Fruit fly (Drosophila melanogaster): Measurements from ENCODE around the gene Ggt-1.

Gene Ggt-1

dm6 chrX:18512271-18512679 lies at the start of gene Ggt-1 (continued):
- TF ChIP-seq lab (GFP tag; optimal IDR thresholded peaks at IDR 0.05): peak; percentile 42
- no peak for TF ChIP-seq CG15269 (tag; optimal IDR thresholded peaks at IDR 0.05)
- TF ChIP-seq bcd (GFP tag; optimal IDR thresholded peaks at IDR 0.05): no peak
- TF ChIP-seq ftz-f1 (GFP tag; optimal IDR thresholded peaks at IDR 0.05): peak; percentile 72
- no peak for TF ChIP-seq CG33557 (GFP tag; optimal IDR thresholded peaks at IDR 0.05)
- no peak for TF ChIP-seq CG17359 (tag; optimal IDR thresholded peaks at IDR 0.05)
- TF ChIP-seq CG4282 (GFP tag; optimal IDR thresholded peaks at IDR 0.05): no peak
- no peak for TF ChIP-seq CG1529 (GFP tag; optimal IDR thresholded peaks at IDR 0.05)
- TF ChIP-seq twi (tag; optimal IDR thresholded peaks at IDR 0.05): no peak
- no peak for TF ChIP-seq tgo (GFP tag; IDR thresholded peaks at IDR 0.05)
- TF ChIP-seq Hmr (GFP tag; optimal IDR thresholded peaks at IDR 0.05): peak; percentile 44
- peak; percentile 99 for TF ChIP-seq CG1603 (tag; optimal IDR thresholded peaks at IDR 0.05)
- TF ChIP-seq run (tag; optimal IDR thresholded peaks at IDR 0.05): no peak
- TF ChIP-seq mirr (GFP tag; optimal IDR thresholded peaks at IDR 0.05): peak; percentile 7
- no peak for TF ChIP-seq CG13775 (GFP tag; optimal IDR thresholded peaks at IDR 0.05)
- TF ChIP-seq CG6683 (GFP tag; optimal IDR thresholded peaks at IDR 0.05): no peak
- TF ChIP-seq CG6791 (GFP tag; IDR thresholded peaks at IDR 0.05; ENCODE audit: partially characterized antibody): peak; percentile 95
- TF ChIP-seq CG2116 (GFP tag; optimal IDR thresholded peaks at IDR 0.05): peak; percentile 46
- TF ChIP-seq CG8944 (GFP tag; optimal IDR thresholded peaks at IDR 0.05): no peak
- no peak for TF ChIP-seq fd96Cb (tag; optimal IDR thresholded peaks at IDR 0.05)
- no peak for TF ChIP-seq CG8924 (tag; optimal IDR thresholded peaks at IDR 0.05)
- no peak for TF ChIP-seq ab (GFP tag; optimal IDR thresholded peaks at IDR 0.05)
- TF ChIP-seq HLH4C (GFP tag; IDR thresholded peaks at IDR 0.05; ENCODE audit: partially characterized antibody): peak; percentile 98
- TF ChIP-seq CG12071 (GFP tag; optimal IDR thresholded peaks at IDR 0.05): no peak
- TF ChIP-seq CG31388 (GFP tag; optimal IDR thresholded peaks at IDR 0.05): no peak
- TF ChIP-seq croc (GFP tag; conservative IDR thresholded peaks at IDR 0.05): no peak
- TF ChIP-seq CG11085 (GFP tag; IDR thresholded peaks at IDR 0.05): no peak
- no peak for TF ChIP-seq HmgD (GFP tag; optimal IDR thresholded peaks at IDR 0.05)
- no peak for TF ChIP-seq salm (tag; optimal IDR thresholded peaks at IDR 0.05)
- no peak for TF ChIP-seq CG1024 (GFP tag; IDR thresholded peaks at IDR 0.05)
- TF ChIP-seq sd (tag; optimal IDR thresholded peaks at IDR 0.05): no peak
- TF ChIP-seq fd102C (GFP tag; optimal IDR thresholded peaks at IDR 0.05): no peak
- no peak for TF ChIP-seq Fer3 (tag; optimal IDR thresholded peaks at IDR 0.05)
- TF ChIP-seq pb (GFP tag; optimal IDR thresholded peaks at IDR 0.05): peak; percentile 30
- TF ChIP-seq NfI (GFP tag; optimal IDR thresholded peaks at IDR 0.05): no peak
- TF ChIP-seq CG7556 (GFP tag; optimal IDR thresholded peaks at IDR 0.05): no peak
- TF ChIP-seq abd-A (tag; optimal IDR thresholded peaks at IDR 0.05): no peak
- TF ChIP-seq CG30431 (GFP tag; optimal IDR thresholded peaks at IDR 0.05): no peak
- TF ChIP-seq CG11247 (GFP tag; IDR thresholded peaks at IDR 0.05): no peak
- TF ChIP-seq Ets65A (GFP tag): no peak
- no peak for TF ChIP-seq CG16863 (GFP tag; optimal IDR thresholded peaks at IDR 0.05)
- TF ChIP-seq ham (GFP tag; IDR thresholded peaks at IDR 0.05): no peak
- no peak for TF ChIP-seq H15 (GFP tag; IDR thresholded peaks at IDR 0.05)
- no peak for TF ChIP-seq CG15601 (tag; optimal IDR thresholded peaks at IDR 0.05)
- TF ChIP-seq ind (GFP tag; optimal IDR thresholded peaks at IDR 0.05): no peak
- TF ChIP-seq C15 (GFP tag; IDR thresholded peaks at IDR 0.05): no peak
- no peak for TF ChIP-seq bowl (GFP tag; IDR thresholded peaks at IDR 0.05)
- TF ChIP-seq CrebB (tag; optimal IDR thresholded peaks at IDR 0.05): peak; percentile 22
- no peak for TF ChIP-seq CG31365 (tag; optimal IDR thresholded peaks at IDR 0.05)
- no peak for TF ChIP-seq CG10274 (GFP tag; optimal IDR thresholded peaks at IDR 0.05)
- TF ChIP-seq CG31441 (GFP tag; IDR thresholded peaks at IDR 0.05): peak; percentile 23; the same call in 1 of the 2 replicates
- no peak for TF ChIP-seq p53 (GFP tag; optimal IDR thresholded peaks at IDR 0.05)

Measured in whole organism, embryonic.